Fruit fly (Drosophila melanogaster): ENCODE measurements around the gene sc.

- TF ChIP-seq CG8478 (optimal IDR thresholded peaks at IDR 0.05) (no peak), CTCF (optimal IDR thresholded peaks at IDR 0.05) (no peak)
Observed at dm6 chrX:409370-409769, 13.5 kb downstream of the sc start.

All from S2 (cell line).